Worm (Caenorhabditis elegans) whole organism, L3 larva: ENCODE measurements around the gene B0454.26.

Source experiments
- R02D3.7 ChIP-seq: fragments of 150-350 bp; optimal IDR thresholded peaks from 2 replicates; lab custom pipeline; 2014; ENCODE audit warnings: missing biosample characterization, missing genetic modification characterization
- ZK546.5 ChIP-seq: sonication (generic microtip); optimal IDR thresholded peaks from 2 replicates; lab custom pipeline; 2017; ENCODE audit warnings: missing biosample characterization, missing genetic modification characterization
- aly-2 ChIP-seq: fragments of 150-350 bp; optimal IDR thresholded peaks from 2 replicates; lab custom pipeline; 2014; ENCODE audit warnings: missing biosample characterization, missing genetic modification characterization
- ceh-16 ChIP-seq: sonication (generic microtip); optimal IDR thresholded peaks from 2 replicates; lab custom pipeline; 2017; ENCODE audit warnings: missing biosample characterization, missing genetic modification characterization
- ceh-28 ChIP-seq: fragments of 150-350 bp; optimal IDR thresholded peaks from 2 replicates; lab custom pipeline; 2014; ENCODE audit warnings: missing biosample characterization, missing genetic modification reagents, missing genetic modification characterization
- ceh-82 ChIP-seq: fragments of 150-350 bp; optimal IDR thresholded peaks from 2 replicates; lab custom pipeline; 2014; ENCODE audit warnings: missing biosample characterization, missing genetic modification characterization
- ceh-9 ChIP-seq: sonication (generic microtip); optimal IDR thresholded peaks from 2 replicates; lab custom pipeline; 2018; ENCODE audit warnings: missing biosample characterization, missing genetic modification characterization
- daf-12 ChIP-seq: fragments of 150-350 bp; optimal IDR thresholded peaks from 2 replicates; lab custom pipeline; 2014; ENCODE audit warnings: missing biosample characterization, missing genetic modification reagents, missing genetic modification characterization
- elt-1 ChIP-seq: fragments of 150-350 bp; optimal IDR thresholded peaks from 2 replicates; lab custom pipeline; 2014; ENCODE audit warnings: missing biosample characterization, missing genetic modification characterization
- eor-1 ChIP-seq, 2 experiments: fragments of 150-350 bp; optimal IDR thresholded peaks; 2 replicates each; lab custom pipeline; 2014 to 2018; ENCODE audit warnings: missing biosample characterization in 2 of 2, missing genetic modification characterization in 2 of 2
- fkh-2 ChIP-seq: fragments of 150-350 bp; optimal IDR thresholded peaks from 2 replicates; lab custom pipeline; 2014; ENCODE audit warnings: missing biosample characterization, missing genetic modification reagents, missing genetic modification characterization
- fos-1 ChIP-seq: fragments of 150-350 bp; optimal IDR thresholded peaks from 2 replicates; lab custom pipeline; 2014; ENCODE audit warnings: missing biosample characterization, missing genetic modification characterization
- jun-1 ChIP-seq: fragments of 150-350 bp; optimal IDR thresholded peaks from 2 replicates; lab custom pipeline; 2014; ENCODE audit warnings: missing biosample characterization, missing genetic modification reagents, missing genetic modification characterization
- lin-15B ChIP-seq: fragments of 150-350 bp; optimal IDR thresholded peaks from 2 replicates; lab custom pipeline; 2014; ENCODE audit warnings: missing biosample characterization, missing genetic modification characterization
- lin-39 ChIP-seq: fragments of 150-350 bp; optimal IDR thresholded peaks from 2 replicates; lab custom pipeline; 2018; ENCODE audit warnings: missing biosample characterization, missing genetic modification reagents, missing genetic modification characterization
- lsy-12 ChIP-seq: sonication (generic microtip); optimal IDR thresholded peaks from 2 replicates; lab custom pipeline; 2016; ENCODE audit warnings: mild to moderate bottlenecking, missing genetic modification characterization, missing compliant biosample characterization
- mdl-1 ChIP-seq: fragments of 150-350 bp; optimal IDR thresholded peaks from 2 replicates; lab custom pipeline; 2014; ENCODE audit warnings: missing biosample characterization, missing genetic modification characterization
- mml-1 ChIP-seq: fragments of 150-350 bp; sonication (generic microtip); optimal IDR thresholded peaks from 3 replicates; lab custom pipeline; 2014; ENCODE audit warnings: missing biosample characterization, missing genetic modification characterization
- nfya-1 ChIP-seq: sonication (generic microtip); optimal IDR thresholded peaks from 2 replicates; lab custom pipeline; 2017; ENCODE audit warnings: missing genetic modification characterization, mild to moderate bottlenecking, missing compliant biosample characterization, antibody characterized with exemption, moderate library complexity; ENCODE audit not compliant: insufficient read depth
- nhr-11 ChIP-seq: fragments of 150-350 bp; optimal IDR thresholded peaks from 2 replicates; lab custom pipeline; 2014; ENCODE audit warnings: missing biosample characterization, missing genetic modification characterization
- nhr-12 ChIP-seq: fragments of 150-350 bp; optimal IDR thresholded peaks from 2 replicates; lab custom pipeline; 2014; ENCODE audit warnings: missing biosample characterization, missing genetic modification characterization
- nhr-23 ChIP-seq: fragments of 150-350 bp; optimal IDR thresholded peaks from 2 replicates; lab custom pipeline; 2014; ENCODE audit warnings: missing biosample characterization, missing genetic modification reagents, missing genetic modification characterization
- nhr-237 ChIP-seq: fragments of 150-350 bp; optimal IDR thresholded peaks from 2 replicates; lab custom pipeline; 2014; ENCODE audit warnings: missing biosample characterization, missing genetic modification characterization
- nhr-25 ChIP-seq: sonication (generic microtip); optimal IDR thresholded peaks from 2 replicates; lab custom pipeline; 2017; ENCODE audit warnings: missing biosample characterization, missing genetic modification characterization
- nhr-43 ChIP-seq: sonication (generic microtip); optimal IDR thresholded peaks from 2 replicates; lab custom pipeline; 2016; ENCODE audit warnings: mild to moderate bottlenecking, missing genetic modification characterization, missing compliant biosample characterization; ENCODE audit not compliant: poor library complexity, severe bottlenecking
- nhr-67 ChIP-seq: fragments of 150-350 bp; optimal IDR thresholded peaks from 2 replicates; lab custom pipeline; 2014; ENCODE audit warnings: missing biosample characterization, missing genetic modification characterization
- nhr-76 ChIP-seq: fragments of 150-350 bp; sonication (generic microtip); optimal IDR thresholded peaks from 5 replicates; lab custom pipeline; 2014; ENCODE audit warnings: missing biosample characterization, missing genetic modification characterization
- nhr-77 ChIP-seq: fragments of 150-350 bp; optimal IDR thresholded peaks from 2 replicates; lab custom pipeline; 2014; ENCODE audit warnings: missing biosample characterization, missing genetic modification characterization
- pqm-1 ChIP-seq: fragments of 150-350 bp; optimal IDR thresholded peaks from 2 replicates; lab custom pipeline; 2017; ENCODE audit warnings: missing biosample characterization, missing genetic modification characterization, inconsistent platforms
- sea-2 ChIP-seq: fragments of 150-350 bp; sonication (generic microtip); optimal IDR thresholded peaks from 4 replicates; lab custom pipeline; 2014; ENCODE audit warnings: missing biosample characterization, missing genetic modification reagents, missing genetic modification characterization
- skn-1 ChIP-seq: fragments of 150-350 bp; optimal IDR thresholded peaks from 2 replicates; lab custom pipeline; 2014; ENCODE audit warnings: missing biosample characterization, missing genetic modification characterization
- snpc-4 ChIP-seq: fragments of 150-350 bp; optimal IDR thresholded peaks from 2 replicates; lab custom pipeline; 2014; ENCODE audit warnings: missing biosample characterization, missing genetic modification characterization
- tbx-2 ChIP-seq: sonication (generic microtip); optimal IDR thresholded peaks from 2 replicates; lab custom pipeline; 2016; ENCODE audit warnings: mild to moderate bottlenecking, missing genetic modification characterization, missing compliant biosample characterization
- unc-39 ChIP-seq: sonication (generic microtip); optimal IDR thresholded peaks from 4 replicates; lab custom pipeline; 2017; ENCODE audit warnings: missing biosample characterization, missing genetic modification characterization
- ztf-11 ChIP-seq: fragments of 150-350 bp; optimal IDR thresholded peaks from 2 replicates; lab custom pipeline; 2014; ENCODE audit warnings: missing biosample characterization, missing genetic modification characterization
- ztf-4 ChIP-seq: fragments of 150-350 bp; optimal IDR thresholded peaks from 2 replicates; lab custom pipeline; 2014; ENCODE audit warnings: missing biosample characterization, missing genetic modification characterization

B0454.26 gene

ce11 chrII:2996721-2997120 is 41.6 kb downstream of the B0454.26 start, which contains the start of gene lido-8:
TSS of gene lido-8 (plus strand) at chrII:2997021.
- no peak for TF ChIP-seq pqm-1 (tag; lab: Kevin White, UChicago)

DNA sequence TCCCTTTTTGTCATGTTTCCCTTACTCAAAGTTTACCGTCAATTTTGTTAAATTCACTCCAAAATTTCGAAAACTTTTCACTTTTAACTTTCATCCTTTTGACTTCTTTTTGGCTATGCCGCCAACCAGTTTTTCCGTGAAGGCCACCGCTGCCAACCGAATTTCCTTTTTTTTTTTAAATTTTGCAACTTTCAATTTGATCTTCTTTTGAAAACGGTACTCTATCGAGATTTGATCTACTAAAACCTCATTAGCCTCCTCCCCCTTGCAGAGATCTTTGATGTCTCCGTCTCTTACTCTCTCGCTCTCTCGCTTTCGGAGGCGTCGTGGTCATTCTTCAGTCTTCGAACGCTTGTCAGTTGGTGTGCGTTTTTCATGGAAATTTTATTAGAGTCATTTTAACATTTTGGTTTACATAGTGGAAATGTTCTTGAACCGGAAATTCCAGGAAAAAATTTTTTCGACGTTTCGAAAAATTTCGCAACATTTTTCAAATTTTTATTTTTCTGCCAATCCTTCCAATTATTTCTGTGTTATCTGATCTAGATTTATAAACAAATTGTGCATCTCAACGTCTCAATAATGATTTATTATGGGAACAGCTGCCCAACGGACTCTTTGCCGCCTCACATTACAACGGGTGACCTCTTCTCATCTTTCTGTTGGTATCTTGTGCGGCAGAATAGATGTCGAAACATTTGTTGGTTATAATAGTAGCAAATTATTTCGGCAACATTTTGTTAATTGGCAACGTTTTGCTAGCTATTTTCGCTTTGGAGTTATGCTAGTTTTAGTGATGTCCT is 43.6 kb downstream of the B0454.26 start:
- TF ChIP-seq nhr-67 (no peak), tbx-2 (no peak), ztf-4 (tag; lab: Kevin White, UChicago) (no peak), elt-1 (tag; lab: Kevin White, UChicago) (peak; percentile 7), pqm-1 (tag; lab: Kevin White, UChicago) (no peak), mdl-1 (no peak), nhr-12 (tag; lab: Kevin White, UChicago) (no peak), jun-1 (tag; lab: Kevin White, UChicago) (no peak), nhr-11 (tag; lab: Kevin White, UChicago) (no peak), nhr-25 (tag; lab: Kevin White, UChicago) (peak; percentile 6), ztf-11 (no peak), fkh-2 (tag; lab: Kevin White, UChicago) (no peak), snpc-4 (no peak)

- no peak for TF ChIP-seq skn-1 (tag; lab: Kevin White, UChicago)
- no peak for TF ChIP-seq ceh-9
- TF ChIP-seq aly-2 (tag; lab: Kevin White, UChicago), result no peak
- no peak for TF ChIP-seq ZK546.5
- TF ChIP-seq nhr-23 (tag; lab: Kevin White, UChicago), result no peak
- no peak for TF ChIP-seq nhr-77
- TF ChIP-seq ceh-28 (tag; lab: Kevin White, UChicago), result no peak
- no peak for TF ChIP-seq fos-1 (tag; lab: Kevin White, UChicago)
- no peak for TF ChIP-seq lin-39
- TF ChIP-seq ceh-82 (tag; lab: Kevin White, UChicago), result no peak
- no peak for TF ChIP-seq sea-2 (GFP tag; lab: Kevin White, UChicago)
- no peak for TF ChIP-seq R02D3.7 (tag; lab: Kevin White, UChicago)
- TF ChIP-seq ceh-16 (tag; lab: Kevin White, UChicago), result no peak
- TF ChIP-seq ztf-11, result no peak
- no peak for TF ChIP-seq nhr-43
- no peak for TF ChIP-seq unc-39 (tag; lab: Kevin White, UChicago)
- no peak for TF ChIP-seq eor-1 (tag; optimal IDR thresholded peaks at IDR 0.05; lab: Kevin White, UChicago)
These were observed 46.1 kb downstream of the B0454.26 start for ce11 chrII:2992300-2992699.

- TF ChIP-seq unc-39 (tag; lab: Kevin White, UChicago), result no peak
- no peak for TF ChIP-seq nhr-43
- no peak for TF ChIP-seq ceh-9
- TF ChIP-seq R02D3.7 (tag; lab: Kevin White, UChicago), result no peak
- no peak for TF ChIP-seq lin-15B (tag; lab: Kevin White, UChicago)
- no peak for TF ChIP-seq pqm-1 (tag; lab: Kevin White, UChicago)
- TF ChIP-seq nhr-76, result no peak
- TF ChIP-seq elt-1 (tag; lab: Kevin White, UChicago), result no peak
- no peak for TF ChIP-seq fos-1 (tag; lab: Kevin White, UChicago)
- no peak for TF ChIP-seq ztf-11
- TF ChIP-seq ceh-28 (tag; lab: Kevin White, UChicago), result no peak
- no peak for TF ChIP-seq lin-39
- TF ChIP-seq mml-1 (tag; lab: Kevin White, UChicago), result no peak
- TF ChIP-seq nfya-1 (tag; lab: Kevin White, UChicago), result no peak
- no peak for TF ChIP-seq fkh-2 (tag; lab: Kevin White, UChicago)
- TF ChIP-seq nhr-237 (tag; lab: Kevin White, UChicago), result no peak
- TF ChIP-seq sea-2 (GFP tag; lab: Kevin White, UChicago), result no peak
- no peak for TF ChIP-seq daf-12 (tag; lab: Kevin White, UChicago)
- TF ChIP-seq lsy-12 (tag; lab: Kevin White, UChicago), result no peak
These were observed 46.7 kb downstream of the B0454.26 start, which contains the start of gene K08A2.2 for ce11 chrII:2991555-2992083. TSS of gene K08A2.2 (plus strand) at chrII:2991605.
